Fruit fly (Drosophila melanogaster) whole organism, adult: ENCODE results near the gene CG5506.

Experiments used
- CG11617 ChIP-seq: fragments of 200-800 bp; sonication (Bioruptor generic); optimal IDR thresholded peaks from 2 replicates; lab custom pipeline; 2017; ENCODE audit warnings: mild to moderate bottlenecking, missing biosample characterization, missing genetic modification reagents, missing genetic modification characterization
- CG12768 ChIP-seq: fragments of 200-800 bp; sonication (Bioruptor generic); optimal IDR thresholded peaks from 2 replicates; lab custom pipeline; 2017; ENCODE audit warnings: missing biosample characterization, missing genetic modification characterization, mild to moderate bottlenecking, moderate library complexity, missing genetic modification reagents
- CG14711 ChIP-seq: fragments of 200-800 bp; sonication (Bioruptor generic); optimal IDR thresholded peaks from 2 replicates; lab custom pipeline; 2018; ENCODE audit warnings: missing biosample characterization, mild to moderate bottlenecking, missing genetic modification characterization, moderate library complexity
- CG1620 ChIP-seq: fragments of 200-800 bp; sonication (Bioruptor generic); optimal IDR thresholded peaks from 2 replicates; lab custom pipeline; 2016; ENCODE audit warnings: missing biosample characterization, missing genetic modification characterization
- CG33017 ChIP-seq: fragments of 200-800 bp; sonication (Bioruptor generic); optimal IDR thresholded peaks from 2 replicates; lab custom pipeline; 2018; ENCODE audit warnings: missing biosample characterization, mild to moderate bottlenecking, missing genetic modification characterization, moderate library complexity
- CG5204 ChIP-seq: fragments of 200-800 bp; sonication (Bioruptor generic); optimal IDR thresholded peaks from 2 replicates; lab custom pipeline; 2016; ENCODE audit warnings: missing biosample characterization, missing genetic modification characterization
- CG7045 ChIP-seq: fragments of 200-800 bp; sonication (Bioruptor generic); optimal IDR thresholded peaks from 2 replicates; lab custom pipeline; 2017; ENCODE audit warnings: missing biosample characterization, mild to moderate bottlenecking, missing genetic modification characterization
- CG7101 ChIP-seq: fragments of 200-800 bp; sonication (Bioruptor generic); optimal IDR thresholded peaks from 2 replicates; lab custom pipeline; 2018; ENCODE audit warnings: missing biosample characterization, mild to moderate bottlenecking, missing genetic modification characterization, moderate library complexity
- Clk ChIP-seq: fragments of 200-800 bp; sonication (Bioruptor generic); optimal IDR thresholded peaks from 2 replicates; lab custom pipeline; 2017; ENCODE audit warnings: missing biosample characterization, missing genetic modification characterization
- Crg-1 ChIP-seq: fragments of 200-800 bp; sonication (Bioruptor generic); optimal IDR thresholded peaks from 2 replicates; lab custom pipeline; 2016; ENCODE audit warnings: missing biosample characterization, missing genetic modification characterization
- Hr96 ChIP-seq: fragments of 200-800 bp; sonication (Bioruptor generic); optimal IDR thresholded peaks from 2 replicates; lab custom pipeline; 2016; ENCODE audit warnings: missing biosample characterization, missing genetic modification characterization
- Mnt ChIP-seq: fragments of 200-800 bp; sonication (Bioruptor generic); optimal IDR thresholded peaks from 2 replicates; lab custom pipeline; 2016; ENCODE audit warnings: missing biosample characterization, mild to moderate bottlenecking, missing genetic modification characterization
- bab1 ChIP-seq: fragments of 200-800 bp; sonication (Bioruptor generic); optimal IDR thresholded peaks from 3 replicates; lab custom pipeline; 2019; ENCODE audit warnings: missing biosample characterization, mild to moderate bottlenecking, missing genetic modification characterization, moderate library complexity
- cic ChIP-seq: fragments of 200-800 bp; sonication (Bioruptor generic); optimal IDR thresholded peaks from 2 replicates; lab custom pipeline; 2017; ENCODE audit warnings: missing biosample characterization, mild to moderate bottlenecking, missing genetic modification characterization, moderate library complexity
- cnc ChIP-seq, 2 experiments: fragments of >200 bp; optimal IDR thresholded peaks; 2 replicates each; lab custom pipeline; 2017
- kay ChIP-seq: fragments of 200-800 bp; sonication (Bioruptor generic); peaks from one replicate; lab custom pipeline; 2016; ENCODE audit warnings: missing biosample characterization, missing genetic modification characterization, borderline replicate concordance
- ovo ChIP-seq: fragments of 200-800 bp; sonication (Bioruptor generic); optimal IDR thresholded peaks from 2 replicates; lab custom pipeline; 2016; ENCODE audit warnings: missing biosample characterization, missing genetic modification characterization
- pad ChIP-seq: fragments of 200-800 bp; sonication (Bioruptor generic); optimal IDR thresholded peaks from 3 replicates; lab custom pipeline; 2017; ENCODE audit warnings: missing biosample characterization, missing genetic modification characterization, mild to moderate bottlenecking, moderate library complexity, missing genetic modification reagents
- tj ChIP-seq: fragments of 200-800 bp; sonication (Bioruptor generic); optimal IDR thresholded peaks from 3 replicates; lab custom pipeline; 2017; ENCODE audit warnings: missing biosample characterization, mild to moderate bottlenecking, missing genetic modification characterization, moderate library complexity
- toe ChIP-seq: fragments of 200-800 bp; sonication (Bioruptor generic); optimal IDR thresholded peaks from 2 replicates; lab custom pipeline; 2016; ENCODE audit warnings: missing biosample characterization, missing genetic modification characterization

The CG5506 gene

DNA sequence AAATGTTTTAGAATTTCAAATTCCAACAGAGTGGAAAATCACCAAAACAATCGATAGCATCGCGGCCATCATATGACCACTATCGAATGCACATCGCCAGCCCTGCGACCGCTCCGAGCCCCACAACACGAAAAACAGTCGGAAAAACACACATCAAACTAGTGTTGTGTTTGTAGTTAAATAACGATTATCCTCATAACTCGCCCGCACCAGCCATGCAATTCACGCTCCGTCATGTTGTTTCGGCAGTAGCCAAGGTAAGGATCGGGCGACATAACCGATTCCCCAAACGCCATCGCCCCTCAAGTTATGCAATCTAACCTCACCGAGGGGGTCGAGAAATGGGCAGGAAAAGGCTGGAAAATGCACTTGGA, 37.2 kb downstream of the CG5506 start:
- TF ChIP-seq cic (GFP tag; lab: Kevin White, UChicago) (no peak), toe (GFP tag; lab: Kevin White, UChicago) (peak; percentile 55), kay (GFP tag; lab: Kevin White, UChicago) (no peak), CG7101 (tag; lab: Kevin White, UChicago) (no peak), Crg-1 (no peak), CG14711 (tag; lab: Kevin White, UChicago) (no peak), CG7045 (GFP tag; lab: Kevin White, UChicago) (peak; percentile 20), CG11617 (GFP tag; lab: Kevin White, UChicago) (peak; percentile 13), bab1 (peak; percentile 27), CG5204 (no peak), CG33017 (tag; lab: Kevin White, UChicago) (no peak), cnc (optimal IDR thresholded peaks at IDR 0.05; lab: Kevin White, UChicago) (no peak), CG1620 (GFP tag; lab: Kevin White, UChicago) (no peak), CG12768 (no peak), Hr96 (GFP tag; lab: Kevin White, UChicago) (peak; percentile 57), ovo (GFP tag; lab: Kevin White, UChicago) (no peak), tj (no peak), Mnt (GFP tag; lab: Kevin White, UChicago) (peak; percentile 2), pad (GFP tag; lab: Kevin White, UChicago) (no peak), Clk (GFP tag; lab: Kevin White, UChicago) (no peak)

DNA sequence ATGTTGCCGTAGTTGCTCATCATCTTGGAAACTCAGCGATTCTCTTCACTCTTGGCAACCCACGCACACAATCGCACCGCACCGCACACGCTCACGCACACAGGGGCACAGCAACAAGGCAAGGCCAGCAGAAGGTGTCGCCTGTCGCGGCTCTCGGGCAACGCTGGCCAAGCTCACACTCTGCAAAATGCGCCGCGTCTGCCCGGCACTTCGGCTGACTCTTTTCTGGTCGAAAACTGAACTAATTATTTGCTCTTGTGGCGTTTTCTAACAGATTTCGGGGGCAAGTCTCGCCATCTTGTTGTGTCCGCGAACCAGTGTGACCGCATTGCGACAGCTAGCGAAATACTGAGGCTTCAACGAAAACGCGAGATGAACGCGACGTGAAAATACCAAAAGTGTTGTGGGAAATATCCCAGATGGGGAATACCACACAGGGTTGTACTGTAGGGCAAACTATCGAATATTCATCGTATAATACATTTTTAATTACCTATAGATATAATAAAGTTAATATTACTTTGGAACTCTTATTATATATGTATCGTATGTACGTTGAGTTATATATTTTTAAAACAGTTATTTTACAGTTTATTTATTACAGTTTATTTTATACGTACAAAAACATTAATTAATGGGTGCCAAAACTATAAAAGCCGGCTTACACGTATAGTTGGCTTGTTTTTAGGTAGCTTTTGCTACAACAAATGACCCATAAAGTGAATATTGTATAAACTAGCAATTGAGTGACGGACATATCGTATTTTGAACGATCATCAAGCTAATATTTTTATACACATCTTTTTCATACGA, 37.8 kb downstream of the CG5506 start, which contains the start of the genes MED19 and CG7430:
Gene MED19 (minus strand): TSS at position 333 of the 813 bp plus-strand sequence.
Gene CG7430 (plus strand): TSS at position 748 of the 813 bp plus-strand sequence.
- TF ChIP-seq toe (GFP tag; lab: Kevin White, UChicago) (no peak), Mnt (GFP tag; lab: Kevin White, UChicago) (peak; percentile 58), cic (GFP tag; lab: Kevin White, UChicago) (peak; percentile 50), Crg-1 (no peak), CG14711 (tag; lab: Kevin White, UChicago) (peak; percentile 38), ovo (GFP tag; lab: Kevin White, UChicago) (no peak), CG11617 (GFP tag; lab: Kevin White, UChicago) (no peak), CG12768 (no peak), CG1620 (GFP tag; lab: Kevin White, UChicago) (no peak), cnc (optimal IDR thresholded peaks at IDR 0.05; lab: Kevin White, UChicago) (no peak), CG5204 (no peak), Clk (GFP tag; lab: Kevin White, UChicago) (no peak), CG7101 (tag; lab: Kevin White, UChicago) (peak; percentile 41), kay (GFP tag; lab: Kevin White, UChicago) (no peak), Hr96 (GFP tag; lab: Kevin White, UChicago) (no peak), pad (GFP tag; lab: Kevin White, UChicago) (peak; percentile 8), tj (peak; percentile 31), CG7045 (GFP tag; lab: Kevin White, UChicago) (no peak), CG33017 (tag; lab: Kevin White, UChicago) (peak; percentile 26), bab1 (peak; percentile 78)

DNA sequence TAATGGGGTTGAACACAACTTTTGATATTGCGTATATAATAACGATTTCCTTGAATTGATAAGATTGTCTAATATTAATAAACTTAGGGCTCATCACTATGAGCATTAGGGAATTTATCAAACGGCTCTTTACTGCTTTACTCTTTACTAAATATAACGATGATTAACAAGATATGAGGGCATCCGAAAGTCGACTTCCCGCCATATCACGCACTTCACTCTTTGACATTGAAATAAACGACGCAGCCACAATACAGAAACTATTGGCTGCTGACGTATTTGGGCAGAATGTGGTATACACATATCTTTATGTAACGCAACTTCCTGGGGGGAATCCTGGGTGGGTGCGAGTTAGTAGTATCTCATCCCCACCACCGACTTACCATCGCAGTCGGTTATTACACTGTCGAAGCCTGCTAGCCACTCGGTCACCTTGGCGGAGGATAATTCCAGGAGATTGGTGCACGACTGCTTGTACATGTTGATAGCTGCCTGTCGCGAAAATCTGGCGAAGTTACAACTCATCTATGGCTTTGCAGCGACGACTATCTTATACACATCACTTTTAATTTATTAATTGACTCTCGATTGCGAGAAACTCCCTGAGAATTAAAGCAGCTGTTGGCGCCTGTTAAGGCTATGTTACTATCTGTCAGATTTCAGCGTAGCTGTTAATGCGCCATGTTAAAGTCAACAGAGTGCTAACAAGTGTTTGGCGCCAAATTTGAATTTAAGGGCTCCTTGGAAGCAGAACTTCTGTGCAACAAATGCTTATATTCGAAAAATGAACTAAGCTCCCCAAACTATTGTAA, 41.1 kb downstream of the CG5506 start, which contains the start of gene CG5567:
Gene CG5567 (minus strand): TSS at position 653 of the 812 bp plus-strand sequence.
- TF ChIP-seq CG14711 (tag; lab: Kevin White, UChicago) = no peak
- no peak for TF ChIP-seq Crg-1
- no peak for TF ChIP-seq CG33017 (tag; lab: Kevin White, UChicago)
- peak; percentile 10 for TF ChIP-seq CG12768
- no peak for TF ChIP-seq tj
- TF ChIP-seq Mnt (GFP tag; lab: Kevin White, UChicago) = no peak
- no peak for TF ChIP-seq cnc (optimal IDR thresholded peaks at IDR 0.05; lab: Kevin White, UChicago)

DNA sequence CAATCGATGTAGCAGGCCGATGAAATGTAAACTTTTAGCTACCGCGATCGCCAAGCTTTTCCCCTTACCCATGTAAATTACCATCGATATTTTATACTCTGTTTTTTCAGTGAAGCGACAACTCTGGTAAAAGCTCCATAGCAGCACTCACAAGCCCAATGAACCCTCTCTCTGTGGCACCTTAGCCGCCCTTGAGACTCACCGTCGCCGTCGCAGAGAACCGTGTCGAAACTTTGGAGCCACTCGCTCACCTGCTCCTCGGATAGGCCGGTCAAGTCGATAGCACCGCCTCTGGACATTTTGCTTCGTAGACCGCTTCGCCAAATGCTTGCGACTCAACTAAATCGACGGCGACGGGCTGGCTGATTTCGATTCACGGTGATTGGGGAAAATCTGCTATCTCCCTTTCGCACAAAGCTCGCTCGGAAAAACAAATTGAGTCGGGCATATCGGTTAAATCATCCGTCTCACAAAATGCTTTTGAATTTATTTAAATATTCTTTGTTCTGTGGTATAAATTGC, 43.0 kb downstream of the CG5506 start, which contains the start of gene CG5577:
Gene CG5577 (minus strand): TSS at position 343 of the 522 bp plus-strand sequence.
- TF ChIP-seq CG12768 (peak; percentile 83), cnc (optimal IDR thresholded peaks at IDR 0.05; lab: Kevin White, UChicago) (peak in 1 of 2 experiments; percentile 75), CG11617 (GFP tag; lab: Kevin White, UChicago) (peak; percentile 58), Hr96 (GFP tag; lab: Kevin White, UChicago) (peak; percentile 67), Crg-1 (no peak), CG14711 (tag; lab: Kevin White, UChicago) (peak; percentile 95), CG33017 (tag; lab: Kevin White, UChicago) (peak; percentile 57), Mnt (GFP tag; lab: Kevin White, UChicago) (peak; percentile 44), CG5204 (no peak), CG7045 (GFP tag; lab: Kevin White, UChicago) (peak; percentile 24), ovo (GFP tag; lab: Kevin White, UChicago) (no peak), CG1620 (GFP tag; lab: Kevin White, UChicago) (no peak), toe (GFP tag; lab: Kevin White, UChicago) (peak; percentile 64), tj (peak; percentile 52), bab1 (peak; percentile 69), kay (GFP tag; lab: Kevin White, UChicago) (no peak), pad (GFP tag; lab: Kevin White, UChicago) (peak; percentile 98), Clk (GFP tag; lab: Kevin White, UChicago) (peak; percentile 31), cic (GFP tag; lab: Kevin White, UChicago) (peak; percentile 78), CG7101 (tag; lab: Kevin White, UChicago) (peak; percentile 60)
